Worm (Caenorhabditis elegans) whole organism, early embryonic: ENCODE data around the gene T27E7.9.

Experiments
- B0310.2 ChIP-seq: sonication (generic microtip); optimal IDR thresholded peaks from 2 replicates; lab custom pipeline; 2016; ENCODE audit warnings: mild to moderate bottlenecking, missing genetic modification characterization, missing compliant biosample characterization
- F13C5.2 ChIP-seq: sonication (generic microtip); optimal IDR thresholded peaks from 2 replicates; lab custom pipeline; 2017; ENCODE audit warnings: mild to moderate bottlenecking, missing genetic modification characterization, inconsistent platforms, missing compliant biosample characterization
- aly-1 ChIP-seq: sonication (generic microtip); optimal IDR thresholded peaks from 2 replicates; lab custom pipeline; 2016; ENCODE audit warnings: missing genetic modification characterization, missing compliant biosample characterization
- ama-1 ChIP-seq: fragments of 150-350 bp; optimal IDR thresholded peaks from 2 replicates; lab custom pipeline; 2014
- ceh-13 ChIP-seq: fragments of 200-800 bp; sonication (Bioruptor generic); optimal IDR thresholded peaks from 2 replicates; lab custom pipeline; 2018; ENCODE audit warnings: mild to moderate bottlenecking, missing genetic modification characterization, missing compliant biosample characterization
- ceh-36 ChIP-seq: sonication (generic microtip); optimal IDR thresholded peaks from 2 replicates; lab custom pipeline; 2016; ENCODE audit warnings: missing genetic modification characterization, inconsistent platforms, missing compliant biosample characterization
- ets-7 ChIP-seq: sonication (generic microtip); optimal IDR thresholded peaks from 2 replicates; lab custom pipeline; 2016; ENCODE audit warnings: missing genotype, missing genetic modification characterization, missing compliant biosample characterization
- flt-1 ChIP-seq: fragments of 200-800 bp; sonication (Bioruptor generic); IDR thresholded peaks from 2 replicates; pipeline ENCODE4 v1.3.6; 2022; ENCODE audit warnings: missing genetic modification characterization, missing compliant biosample characterization
- hmbx-1 ChIP-seq: sonication (generic microtip); optimal IDR thresholded peaks from 2 replicates; lab custom pipeline; 2016; ENCODE audit warnings: mild to moderate bottlenecking, missing genetic modification characterization, missing compliant biosample characterization
- hmg-4 ChIP-seq: fragments of 200-800 bp; sonication (Bioruptor generic); optimal IDR thresholded peaks from 2 replicates; lab custom pipeline; 2018; ENCODE audit warnings: mild to moderate bottlenecking, missing genetic modification characterization, missing compliant biosample characterization
- hnd-1 ChIP-seq: sonication (generic microtip); optimal IDR thresholded peaks from 2 replicates; lab custom pipeline; 2016; ENCODE audit warnings: missing genetic modification characterization, missing compliant biosample characterization
- pes-1 ChIP-seq: fragments of 200-800 bp; sonication (Bioruptor generic); IDR thresholded peaks from 2 replicates; pipeline ENCODE4 v1.3.6; 2022; ENCODE audit warnings: missing genetic modification reagents, missing genetic modification characterization, missing compliant biosample characterization
- scrt-1 ChIP-seq: fragments of 200-800 bp; sonication (Bioruptor generic); IDR thresholded peaks from 2 replicates; pipeline ENCODE4 v1.3.6; 2022; ENCODE audit warnings: missing genetic modification characterization, missing compliant biosample characterization
- sea-1 ChIP-seq: fragments of 200-800 bp; sonication (Bioruptor generic); conservative IDR thresholded peaks from 2 replicates; pipeline ENCODE4 v1.3.6; 2022; ENCODE audit warnings: missing genetic modification characterization, missing compliant biosample characterization
- tbx-11 ChIP-seq: fragments of 200-800 bp; sonication (Bioruptor generic); IDR thresholded peaks from 2 replicates; pipeline ENCODE4 v1.3.6; 2022; ENCODE audit warnings: missing genetic modification characterization, missing compliant biosample characterization
- tbx-37 ChIP-seq: fragments of 200-800 bp; sonication (Bioruptor generic); conservative IDR thresholded peaks from 2 replicates; pipeline ENCODE4 v1.3.6; 2022; ENCODE audit warnings: missing genetic modification reagents, missing genetic modification characterization, missing compliant biosample characterization
- tra-4 ChIP-seq: sonication (generic microtip); optimal IDR thresholded peaks from 2 replicates; lab custom pipeline; 2017; ENCODE audit warnings: missing genetic modification characterization, missing compliant biosample characterization

T27E7.9 gene

ce11 chrIV:14530031-14530430 lies 19.2 kb downstream of the T27E7.9 start:
- no peak for TF ChIP-seq ceh-36
- no peak for TF ChIP-seq B0310.2 (tag; lab: Kevin White, UChicago)
- TF ChIP-seq tbx-37 (GFP tag; lab: Robert Waterston, UW): no peak
- no peak for TF ChIP-seq ceh-13
- no peak for TF ChIP-seq flt-1
- TF ChIP-seq tbx-11: no peak
- no peak for TF ChIP-seq hmbx-1
- no peak for TF ChIP-seq pes-1 (GFP tag; lab: Robert Waterston, UW)
- TF ChIP-seq aly-1: no peak
- no peak for TF ChIP-seq tra-4 (tag; lab: Kevin White, UChicago)
- TF ChIP-seq ets-7 (tag; lab: Kevin White, UChicago): no peak
- TF ChIP-seq scrt-1 (GFP tag; lab: Robert Waterston, UW): no peak
- no peak for TF ChIP-seq F13C5.2 (tag; lab: Kevin White, UChicago)
- TF ChIP-seq hnd-1 (tag; lab: Kevin White, UChicago): no peak
- no peak for TF ChIP-seq sea-1 (GFP tag; lab: Robert Waterston, UW)
- TF ChIP-seq ama-1: no peak
- no peak for TF ChIP-seq hmg-4

ce11 chrIV:14528718-14529117 lies 20.5 kb downstream of the T27E7.9 start, which contains the start of gene T27E7.3:
T27E7.3 (plus strand) TSS chrIV:14529018.
- no peak for TF ChIP-seq flt-1
- TF ChIP-seq tbx-37 (GFP tag; lab: Robert Waterston, UW): no peak
- no peak for TF ChIP-seq ets-7 (tag; lab: Kevin White, UChicago)
- no peak for TF ChIP-seq B0310.2 (tag; lab: Kevin White, UChicago)
- TF ChIP-seq hmg-4: no peak
- no peak for TF ChIP-seq hnd-1 (tag; lab: Kevin White, UChicago)
- no peak for TF ChIP-seq sea-1 (GFP tag; lab: Robert Waterston, UW)
- no peak for TF ChIP-seq aly-1
- TF ChIP-seq tbx-11: no peak
- no peak for TF ChIP-seq hmbx-1
- no peak for TF ChIP-seq ceh-13

- TF ChIP-seq tbx-37 (GFP tag; lab: Robert Waterston, UW): no peak
- no peak for TF ChIP-seq tbx-11
- TF ChIP-seq pes-1 (GFP tag; lab: Robert Waterston, UW): no peak
- no peak for TF ChIP-seq hmbx-1
- no peak for TF ChIP-seq flt-1
- TF ChIP-seq aly-1: no peak
- TF ChIP-seq sea-1 (GFP tag; lab: Robert Waterston, UW): no peak
Measured at ce11 chrIV:14523568-14523967, 25.6 kb downstream of the T27E7.9 start, which contains the start of gene srh-63. srh-63 (plus strand) TSS chrIV:14523868.

ce11 chrIV:14519423-14519822 lies 29.8 kb downstream of the T27E7.9 start, which contains the start of the genes Y57G11A.2 and T27E7.1:
Y57G11A.2 (minus strand) TSS chrIV:14519523.
T27E7.1 (plus strand) TSS chrIV:14519759.
- no peak for TF ChIP-seq tbx-37 (GFP tag; lab: Robert Waterston, UW)
- no peak for TF ChIP-seq ama-1
- TF ChIP-seq ceh-13: no peak
- TF ChIP-seq scrt-1 (GFP tag; lab: Robert Waterston, UW): no peak
- TF ChIP-seq tra-4 (tag; lab: Kevin White, UChicago): no peak
- no peak for TF ChIP-seq flt-1
- TF ChIP-seq hmbx-1: no peak
- no peak for TF ChIP-seq ets-7 (tag; lab: Kevin White, UChicago)
- no peak for TF ChIP-seq hnd-1 (tag; lab: Kevin White, UChicago)
- TF ChIP-seq F13C5.2 (tag; lab: Kevin White, UChicago): no peak
- TF ChIP-seq ceh-36: no peak
- TF ChIP-seq aly-1: no peak
- TF ChIP-seq pes-1 (GFP tag; lab: Robert Waterston, UW): no peak
- TF ChIP-seq hmg-4: no peak
- no peak for TF ChIP-seq sea-1 (GFP tag; lab: Robert Waterston, UW)
- no peak for TF ChIP-seq tbx-11
- TF ChIP-seq B0310.2 (tag; lab: Kevin White, UChicago): no peak

- TF ChIP-seq tbx-11 (no peak), ets-7 (tag; lab: Kevin White, UChicago) (no peak), ceh-13 (no peak), F13C5.2 (tag; lab: Kevin White, UChicago) (no peak), hmbx-1 (no peak), hnd-1 (tag; lab: Kevin White, UChicago) (no peak), ama-1 (no peak), tbx-37 (GFP tag; lab: Robert Waterston, UW) (no peak)
Measured at ce11 chrIV:14515162-14515561, 34.0 kb downstream of the T27E7.9 start.

ce11 chrIV:14512405-14512804 lies 36.8 kb downstream of the T27E7.9 start, which contains the start of gene Y57G11A.5:
Y57G11A.5 (minus strand) TSS chrIV:14512505.
- TF ChIP-seq F13C5.2 (tag; lab: Kevin White, UChicago): no peak

- no peak for TF ChIP-seq ceh-13
- no peak for TF ChIP-seq F13C5.2 (tag; lab: Kevin White, UChicago)
- no peak for TF ChIP-seq pes-1 (GFP tag; lab: Robert Waterston, UW)
- no peak for TF ChIP-seq hnd-1 (tag; lab: Kevin White, UChicago)
- no peak for TF ChIP-seq ceh-36
- TF ChIP-seq hmg-4: no peak
- no peak for TF ChIP-seq scrt-1 (GFP tag; lab: Robert Waterston, UW)
- no peak for TF ChIP-seq tra-4 (tag; lab: Kevin White, UChicago)
Measured at ce11 chrIV:14506995-14507394, 42.2 kb downstream of the T27E7.9 start.

- TF ChIP-seq tbx-37 (GFP tag; lab: Robert Waterston, UW): no peak
- no peak for TF ChIP-seq F13C5.2 (tag; lab: Kevin White, UChicago)
- no peak for TF ChIP-seq ets-7 (tag; lab: Kevin White, UChicago)
- TF ChIP-seq ceh-13: no peak
- TF ChIP-seq tbx-11: no peak
- no peak for TF ChIP-seq hmg-4
- no peak for TF ChIP-seq aly-1
- TF ChIP-seq hnd-1 (tag; lab: Kevin White, UChicago): no peak
- no peak for TF ChIP-seq tra-4 (tag; lab: Kevin White, UChicago)
- TF ChIP-seq B0310.2 (tag; lab: Kevin White, UChicago): no peak
- TF ChIP-seq flt-1: no peak
- TF ChIP-seq hmbx-1: no peak
- no peak for TF ChIP-seq sea-1 (GFP tag; lab: Robert Waterston, UW)
- TF ChIP-seq ceh-36: no peak
- no peak for TF ChIP-seq ama-1
- no peak for TF ChIP-seq scrt-1 (GFP tag; lab: Robert Waterston, UW)
- TF ChIP-seq pes-1 (GFP tag; lab: Robert Waterston, UW): no peak
Measured at ce11 chrIV:14506042-14506441, 43.2 kb downstream of the T27E7.9 start.
